Fruit fly (Drosophila melanogaster): Measurements from ENCODE around the gene PIG-S.

DNA sequence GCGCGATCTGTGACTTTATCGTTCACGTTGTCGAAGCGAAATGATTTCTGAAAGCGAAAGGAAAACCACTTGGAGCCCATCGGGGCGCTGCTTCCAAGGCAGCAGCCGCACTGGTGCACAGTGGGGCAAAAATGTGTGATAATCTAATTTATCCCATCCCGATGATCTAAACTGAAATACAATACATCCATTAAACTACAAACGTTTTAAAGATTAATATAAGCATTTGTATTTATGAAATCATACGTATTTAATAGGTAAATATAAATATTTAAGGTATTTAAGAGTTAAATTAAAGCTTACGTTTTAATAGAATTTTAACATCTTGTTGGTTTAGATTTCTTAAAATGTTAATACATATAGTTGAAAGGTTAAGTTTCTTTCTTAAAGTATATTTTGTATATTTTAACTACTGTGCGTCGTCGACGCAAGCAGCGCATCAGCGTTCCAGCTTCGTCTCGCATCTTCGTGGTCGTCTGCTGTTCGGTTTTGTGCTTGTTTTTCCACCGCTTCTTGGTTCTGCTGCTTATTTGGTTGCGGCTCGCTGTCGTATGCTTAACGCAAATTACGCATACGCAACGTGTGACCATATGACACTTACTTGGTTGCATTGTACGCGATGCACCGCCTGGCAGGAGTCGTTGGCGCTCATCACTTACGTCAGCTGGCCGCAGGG lies 11.6 kb downstream of the PIG-S start, which contains the start of gene CG13643:
- TF ChIP-seq Hr83 (GFP tag; optimal IDR thresholded peaks at IDR 0.05; ENCODE audit: poor library complexity, severe bottlenecking) (no peak), Hr78 (GFP tag; optimal IDR thresholded peaks at IDR 0.05) (no peak), pan (optimal IDR thresholded peaks at IDR 0.05) (no peak), CrebA (GFP tag; optimal IDR thresholded peaks at IDR 0.05; ENCODE audit: borderline replicate concordance) (no peak), Dfd (GFP tag; optimal IDR thresholded peaks at IDR 0.05) (no peak), OdsH (GFP tag; optimal IDR thresholded peaks at IDR 0.05) (no peak), ey (GFP tag; optimal IDR thresholded peaks at IDR 0.05) (no peak), Dif (GFP tag; optimal IDR thresholded peaks at IDR 0.05; ENCODE audit: partially characterized antibody) (no peak)

Data from whole organism, wandering third instar larva.